Worm (Caenorhabditis elegans) whole organism, L3 larva: ENCODE results near the gene col-41.

ENCODE experiments used
- R02D3.7 ChIP-seq: fragments of 150-350 bp; optimal IDR thresholded peaks from 2 replicates; lab custom pipeline; 2014; ENCODE audit warnings: missing biosample characterization, missing genetic modification characterization
- ZK546.5 ChIP-seq: sonication (generic microtip); optimal IDR thresholded peaks from 2 replicates; lab custom pipeline; 2017; ENCODE audit warnings: missing biosample characterization, missing genetic modification characterization
- ama-1 ChIP-seq: fragments of 150-350 bp; optimal IDR thresholded peaks from 2 replicates; lab custom pipeline; 2018
- ceh-16 ChIP-seq: sonication (generic microtip); optimal IDR thresholded peaks from 2 replicates; lab custom pipeline; 2017; ENCODE audit warnings: missing biosample characterization, missing genetic modification characterization
- ceh-82 ChIP-seq: fragments of 150-350 bp; optimal IDR thresholded peaks from 2 replicates; lab custom pipeline; 2014; ENCODE audit warnings: missing biosample characterization, missing genetic modification characterization
- daf-12 ChIP-seq: fragments of 150-350 bp; optimal IDR thresholded peaks from 2 replicates; lab custom pipeline; 2014; ENCODE audit warnings: missing biosample characterization, missing genetic modification reagents, missing genetic modification characterization
- egl-27 ChIP-seq: sonication (generic microtip); optimal IDR thresholded peaks from 4 replicates; lab custom pipeline; 2017; ENCODE audit warnings: missing biosample characterization, missing genetic modification reagents, missing genetic modification characterization
- elt-1 ChIP-seq: fragments of 150-350 bp; optimal IDR thresholded peaks from 2 replicates; lab custom pipeline; 2014; ENCODE audit warnings: missing biosample characterization, missing genetic modification characterization
- elt-2 ChIP-seq: sonication (generic microtip); optimal IDR thresholded peaks from 2 replicates; lab custom pipeline; 2016; ENCODE audit warnings: missing genetic modification reagents, mild to moderate bottlenecking, missing genetic modification characterization, missing compliant biosample characterization
- hmg-11 ChIP-seq: sonication (generic microtip); optimal IDR thresholded peaks from 2 replicates; lab custom pipeline; 2016; ENCODE audit warnings: missing genetic modification characterization, missing compliant biosample characterization
- jun-1 ChIP-seq: fragments of 150-350 bp; optimal IDR thresholded peaks from 2 replicates; lab custom pipeline; 2014; ENCODE audit warnings: missing biosample characterization, missing genetic modification reagents, missing genetic modification characterization
- lin-15B ChIP-seq: fragments of 150-350 bp; optimal IDR thresholded peaks from 2 replicates; lab custom pipeline; 2014; ENCODE audit warnings: missing biosample characterization, missing genetic modification characterization
- lin-39 ChIP-seq: fragments of 150-350 bp; optimal IDR thresholded peaks from 2 replicates; lab custom pipeline; 2018; ENCODE audit warnings: missing biosample characterization, missing genetic modification reagents, missing genetic modification characterization
- mml-1 ChIP-seq: fragments of 150-350 bp; sonication (generic microtip); optimal IDR thresholded peaks from 3 replicates; lab custom pipeline; 2014; ENCODE audit warnings: missing biosample characterization, missing genetic modification characterization
- nfya-1 ChIP-seq: sonication (generic microtip); optimal IDR thresholded peaks from 2 replicates; lab custom pipeline; 2017; ENCODE audit warnings: missing genetic modification characterization, mild to moderate bottlenecking, missing compliant biosample characterization, antibody characterized with exemption, moderate library complexity; ENCODE audit not compliant: insufficient read depth
- nhr-11 ChIP-seq: fragments of 150-350 bp; optimal IDR thresholded peaks from 2 replicates; lab custom pipeline; 2014; ENCODE audit warnings: missing biosample characterization, missing genetic modification characterization
- nhr-12 ChIP-seq: fragments of 150-350 bp; optimal IDR thresholded peaks from 2 replicates; lab custom pipeline; 2014; ENCODE audit warnings: missing biosample characterization, missing genetic modification characterization
- nhr-23 ChIP-seq: fragments of 150-350 bp; optimal IDR thresholded peaks from 2 replicates; lab custom pipeline; 2014; ENCODE audit warnings: missing biosample characterization, missing genetic modification reagents, missing genetic modification characterization
- nhr-237 ChIP-seq: fragments of 150-350 bp; optimal IDR thresholded peaks from 2 replicates; lab custom pipeline; 2014; ENCODE audit warnings: missing biosample characterization, missing genetic modification characterization
- nhr-25 ChIP-seq: sonication (generic microtip); optimal IDR thresholded peaks from 2 replicates; lab custom pipeline; 2017; ENCODE audit warnings: missing biosample characterization, missing genetic modification characterization
- nhr-28 ChIP-seq: fragments of 150-350 bp; optimal IDR thresholded peaks from 2 replicates; lab custom pipeline; 2014; ENCODE audit warnings: missing biosample characterization, missing genetic modification characterization
- nhr-43 ChIP-seq: sonication (generic microtip); optimal IDR thresholded peaks from 2 replicates; lab custom pipeline; 2016; ENCODE audit warnings: mild to moderate bottlenecking, missing genetic modification characterization, missing compliant biosample characterization; ENCODE audit not compliant: poor library complexity, severe bottlenecking
- nhr-67 ChIP-seq: fragments of 150-350 bp; optimal IDR thresholded peaks from 2 replicates; lab custom pipeline; 2014; ENCODE audit warnings: missing biosample characterization, missing genetic modification characterization
- pha-4 ChIP-seq: fragments of 150-350 bp; optimal IDR thresholded peaks from 2 replicates; lab custom pipeline; 2014; ENCODE audit warnings: missing biosample characterization, missing genetic modification reagents, missing genetic modification characterization
- pqm-1 ChIP-seq: fragments of 150-350 bp; optimal IDR thresholded peaks from 2 replicates; lab custom pipeline; 2017; ENCODE audit warnings: missing biosample characterization, missing genetic modification characterization, inconsistent platforms
- sea-2 ChIP-seq: fragments of 150-350 bp; sonication (generic microtip); optimal IDR thresholded peaks from 4 replicates; lab custom pipeline; 2014; ENCODE audit warnings: missing biosample characterization, missing genetic modification reagents, missing genetic modification characterization
- skn-1 ChIP-seq: fragments of 150-350 bp; optimal IDR thresholded peaks from 2 replicates; lab custom pipeline; 2014; ENCODE audit warnings: missing biosample characterization, missing genetic modification characterization
- snpc-4 ChIP-seq: fragments of 150-350 bp; optimal IDR thresholded peaks from 2 replicates; lab custom pipeline; 2014; ENCODE audit warnings: missing biosample characterization, missing genetic modification characterization
- tbx-2 ChIP-seq: sonication (generic microtip); optimal IDR thresholded peaks from 2 replicates; lab custom pipeline; 2016; ENCODE audit warnings: mild to moderate bottlenecking, missing genetic modification characterization, missing compliant biosample characterization
- unc-62 ChIP-seq: fragments of 150-350 bp; sonication (generic microtip); optimal IDR thresholded peaks from 4 replicates; lab custom pipeline; 2014; ENCODE audit warnings: missing biosample characterization, missing genetic modification reagents, missing genetic modification characterization
- zag-1 ChIP-seq: fragments of 150-350 bp; optimal IDR thresholded peaks from 2 replicates; lab custom pipeline; 2014; ENCODE audit warnings: missing biosample characterization, missing genetic modification characterization
- ztf-4 ChIP-seq: fragments of 150-350 bp; optimal IDR thresholded peaks from 2 replicates; lab custom pipeline; 2014; ENCODE audit warnings: missing biosample characterization, missing genetic modification characterization

Gene col-41

ce11 chrX:15170958-15171357 lies 5.3 kb downstream of the col-41 start:
- TF ChIP-seq nhr-12 (tag; lab: Kevin White, UChicago), result no peak
- peak; percentile 77 for TF ChIP-seq snpc-4 (tag; lab: Kevin White, UChicago)

- no peak for TF ChIP-seq mml-1 (tag; lab: Kevin White, UChicago)
- TF ChIP-seq tbx-2, result no peak
- TF ChIP-seq nhr-12 (tag; lab: Kevin White, UChicago), result no peak
- TF ChIP-seq nhr-11 (tag; lab: Kevin White, UChicago), result no peak
- no peak for TF ChIP-seq lin-15B (tag; lab: Kevin White, UChicago)
- TF ChIP-seq snpc-4 (tag; lab: Kevin White, UChicago), result no peak
- TF ChIP-seq sea-2 (GFP tag; lab: Kevin White, UChicago), result no peak
- TF ChIP-seq, all 47 proteins: peak for 0
Observed at ce11 chrX:15168424-15168823, 7.9 kb downstream of the col-41 start, which contains the start of gene ocr-3. TSS of gene ocr-3 (plus strand) at chrX:15168724.

ce11 chrX:15167692-15168091 lies 8.6 kb downstream of the col-41 start:
- TF ChIP-seq elt-2 (tag; lab: Kevin White, UChicago) (peak; percentile 75), lin-15B (tag; lab: Kevin White, UChicago) (no peak), daf-12 (tag; lab: Kevin White, UChicago) (no peak), pqm-1 (peak; percentile 82), ceh-82 (tag; lab: Kevin White, UChicago) (no peak), nhr-28 (tag; lab: Kevin White, UChicago) (no peak), egl-27 (no peak)
- TF ChIP-seq, all 47 proteins: peak for 2

- TF ChIP-seq ama-1 (lab: Kevin White, UChicago), result no peak
- TF ChIP-seq nhr-23, result no peak
- TF ChIP-seq ZK546.5, result no peak
- no peak for TF ChIP-seq nhr-28 (tag; lab: Kevin White, UChicago)
- TF ChIP-seq nfya-1 (tag; lab: Kevin White, UChicago), result no peak
- peak; percentile 40 for TF ChIP-seq pha-4 (tag; lab: Kevin White, UChicago)
- TF ChIP-seq lin-39 (tag; lab: Kevin White, UChicago), result no peak
- TF ChIP-seq nhr-67 (tag; lab: Kevin White, UChicago), result no peak
- TF ChIP-seq ceh-16 (tag; lab: Kevin White, UChicago), result no peak
Observed at ce11 chrX:15166122-15166521, 10.2 kb downstream of the col-41 start, which contains the start of gene T10B10.8. TSS of gene T10B10.8 (minus strand) at chrX:15166222.

- TF ChIP-seq sea-2 (GFP tag; lab: Kevin White, UChicago) (no peak), jun-1 (no peak), unc-62 (no peak), nhr-237 (tag; lab: Kevin White, UChicago) (no peak), zag-1 (tag; lab: Kevin White, UChicago) (no peak), egl-27 (no peak), nfya-1 (tag; lab: Kevin White, UChicago) (no peak), nhr-23 (no peak), ztf-4 (tag; lab: Kevin White, UChicago) (no peak), elt-2 (tag; lab: Kevin White, UChicago) (no peak), elt-1 (tag; lab: Kevin White, UChicago) (no peak), skn-1 (no peak)
Observed at ce11 chrX:15164108-15164507, 12.2 kb downstream of the col-41 start, which contains the start of gene T10B10.9. TSS of gene T10B10.9 (plus strand) at chrX:15164408.

- TF ChIP-seq lin-39 (tag; lab: Kevin White, UChicago) (no peak), hmg-11 (no peak), nhr-237 (tag; lab: Kevin White, UChicago) (no peak), nhr-67 (tag; lab: Kevin White, UChicago) (no peak), snpc-4 (tag; lab: Kevin White, UChicago) (no peak), lin-15B (tag; lab: Kevin White, UChicago) (no peak), R02D3.7 (tag; lab: Kevin White, UChicago) (no peak), nfya-1 (tag; lab: Kevin White, UChicago) (no peak), ZK546.5 (no peak)
Observed at ce11 chrX:15163118-15163517, 13.2 kb downstream of the col-41 start.

- peak; percentile 3 for TF ChIP-seq nhr-25 (tag; lab: Kevin White, UChicago)
- no peak for TF ChIP-seq nhr-43 (tag; lab: Kevin White, UChicago)
Observed at ce11 chrX:15160923-15161322, 15.4 kb downstream of the col-41 start.
